Worm (Caenorhabditis elegans): ENCODE measurements around the gene F26F4.9.

- TF ChIP-seq nhr-76 (tag; optimal IDR thresholded peaks at IDR 0.05) (no peak), elt-3 (tag; optimal IDR thresholded peaks at IDR 0.05) (no peak), unc-62 (GFP tag; optimal IDR thresholded peaks at IDR 0.05) (no peak), blmp-1 (tag; optimal IDR thresholded peaks at IDR 0.05) (no peak), mep-1 (tag; optimal IDR thresholded peaks at IDR 0.05) (no peak), snpc-4 (tag; optimal IDR thresholded peaks at IDR 0.05) (no peak), elt-1 (tag; optimal IDR thresholded peaks at IDR 0.05; ENCODE audit: borderline replicate concordance, insufficient read depth) (no peak), ztf-11 (tag; optimal IDR thresholded peaks at IDR 0.05) (no peak), unc-39 (tag; optimal IDR thresholded peaks at IDR 0.05) (no peak), nhr-28 (tag; optimal IDR thresholded peaks at IDR 0.05) (no peak), bed-3 (GFP tag; optimal IDR thresholded peaks at IDR 0.05) (no peak), unc-120 (tag; optimal IDR thresholded peaks at IDR 0.05; ENCODE audit: poor library complexity, severe bottlenecking) (no peak), nhr-237 (tag; optimal IDR thresholded peaks at IDR 0.05) (no peak), ceh-43 (GFP tag; optimal IDR thresholded peaks at IDR 0.05) (no peak)
Observed at ce11 chrIII:4866762-4867161, 45.6 kb downstream of the F26F4.9 start, which contains the start of gene C35D10.17.

Measured in whole organism, mixed stage, embryonic.